Fruit fly (Drosophila melanogaster) whole organism, embryonic: ENCODE measurements around the gene BthD.
A peak's percentile ranks its signal among the peaks of the same experiment; 100 is the strongest.

Experiments
- Aef1 ChIP-seq: fragments of 200-800 bp; sonication (Bioruptor generic); IDR thresholded peaks from 3 replicates; pipeline ENCODE4 v1.3.6; 2022; ENCODE audit warnings: missing biosample characterization, missing genetic modification characterization
- BEAF-32 ChIP-seq: fragments of 200-800 bp; sonication (Bioruptor generic); optimal IDR thresholded peaks from 3 replicates; lab custom pipeline; 2017; ENCODE audit warnings: missing biosample characterization, missing genetic modification characterization, mild to moderate bottlenecking, moderate library complexity, missing genetic modification reagents
- CG10366 ChIP-seq: fragments of 200-800 bp; sonication (Bioruptor generic); IDR thresholded peaks from 2 replicates; pipeline ENCODE4 v1.3.6; 2022; ENCODE audit warnings: missing biosample characterization, missing genetic modification characterization
- CG10462 ChIP-seq: fragments of 200-800 bp; sonication (Bioruptor generic); optimal IDR thresholded peaks from 2 replicates; lab custom pipeline; 2016; ENCODE audit warnings: missing biosample characterization, missing genetic modification characterization
- CG10565 ChIP-seq: fragments of 200-800 bp; sonication (Bioruptor generic); optimal IDR thresholded peaks from 3 replicates; lab custom pipeline; 2016; ENCODE audit warnings: missing biosample characterization, mild to moderate bottlenecking, missing genetic modification characterization
- CG12299 ChIP-seq: fragments of 200-800 bp; sonication (Bioruptor generic); optimal IDR thresholded peaks from 2 replicates; lab custom pipeline; 2018; ENCODE audit warnings: missing biosample characterization, mild to moderate bottlenecking, missing genetic modification characterization
- CG13624 ChIP-seq: fragments of 200-800 bp; sonication (Bioruptor generic); optimal IDR thresholded peaks from 2 replicates; lab custom pipeline; 2016; ENCODE audit warnings: missing biosample characterization, missing genetic modification characterization
- CG14441 ChIP-seq: fragments of 200-800 bp; sonication (Bioruptor generic); IDR thresholded peaks from 2 replicates; pipeline ENCODE4 v1.3.6; 2022; ENCODE audit warnings: missing biosample characterization, missing genetic modification characterization
- CG15269 ChIP-seq: fragments of 200-800 bp; sonication (Bioruptor generic); optimal IDR thresholded peaks from 2 replicates; lab custom pipeline; 2018; ENCODE audit warnings: missing biosample characterization, mild to moderate bottlenecking, missing genetic modification characterization, moderate library complexity
- CG15514 ChIP-seq: fragments of 200-800 bp; sonication (Bioruptor generic); optimal IDR thresholded peaks from 3 replicates; lab custom pipeline; 2017; ENCODE audit warnings: missing biosample characterization, missing genetic modification characterization, mild to moderate bottlenecking, moderate library complexity, missing genetic modification reagents
- CG16813 ChIP-seq: fragments of 200-800 bp; sonication (Bioruptor generic); IDR thresholded peaks from 3 replicates; pipeline ENCODE4 v1.3.6; 2022; ENCODE audit warnings: missing biosample characterization, missing genetic modification characterization; ENCODE audit not compliant: partially characterized antibody
- CG17328 ChIP-seq: fragments of 200-800 bp; sonication (Bioruptor generic); IDR thresholded peaks from 2 replicates; pipeline ENCODE4 v1.3.6; 2022; ENCODE audit warnings: missing biosample characterization, missing genetic modification characterization
- CG17568 ChIP-seq: fragments of 200-800 bp; sonication (Bioruptor generic); optimal IDR thresholded peaks from 2 replicates; lab custom pipeline; 2018; ENCODE audit warnings: missing biosample characterization, mild to moderate bottlenecking, missing genetic modification characterization, moderate library complexity
- CG34422 ChIP-seq: fragments of 200-800 bp; sonication (Bioruptor generic); IDR thresholded peaks from 3 replicates; pipeline ENCODE4 v1.3.6; 2022; ENCODE audit warnings: missing biosample characterization, missing genetic modification characterization
- CG3726 ChIP-seq: fragments of 200-800 bp; sonication (Bioruptor generic); IDR thresholded peaks from 3 replicates; pipeline ENCODE4, ENCODE4 v1.3.6; 2022; ENCODE audit warnings: missing biosample characterization, missing genetic modification characterization
- CG3995 ChIP-seq: fragments of 200-800 bp; sonication (Bioruptor generic); optimal IDR thresholded peaks from 3 replicates; lab custom pipeline; 2016; ENCODE audit warnings: missing biosample characterization, missing genetic modification characterization
- CG4282 ChIP-seq: fragments of 200-800 bp; sonication (Bioruptor generic); optimal IDR thresholded peaks from 2 replicates; lab custom pipeline; 2016; ENCODE audit warnings: missing biosample characterization, missing genetic modification characterization
- CG4328 ChIP-seq: fragments of 200-800 bp; sonication (Bioruptor generic); optimal IDR thresholded peaks from 3 replicates; lab custom pipeline; 2017; ENCODE audit warnings: missing biosample characterization, missing genetic modification reagents, missing genetic modification characterization
- CG6654 ChIP-seq: fragments of 200-800 bp; sonication (Bioruptor generic); optimal IDR thresholded peaks from 2 replicates; lab custom pipeline; 2017; ENCODE audit warnings: missing biosample characterization, mild to moderate bottlenecking, missing genetic modification characterization
- CG6813 ChIP-seq: fragments of 200-800 bp; sonication (Bioruptor generic); optimal IDR thresholded peaks from 2 replicates; lab custom pipeline; 2017; ENCODE audit warnings: missing biosample characterization, missing genetic modification characterization, mild to moderate bottlenecking, moderate library complexity, missing genetic modification reagents
- CG8089 ChIP-seq: fragments of 200-800 bp; sonication (Bioruptor generic); optimal IDR thresholded peaks from 3 replicates; lab custom pipeline; 2016; ENCODE audit warnings: missing biosample characterization, missing genetic modification characterization
- CG8924 ChIP-seq: fragments of 200-800 bp; optimal IDR thresholded peaks from 3 replicates; lab custom pipeline; 2019; ENCODE audit warnings: missing biosample characterization, mild to moderate bottlenecking, missing genetic modification characterization, moderate library complexity
- CG9215 ChIP-seq: fragments of 200-800 bp; sonication (Bioruptor generic); IDR thresholded peaks from 2 replicates; pipeline ENCODE4 v1.3.6; 2022; ENCODE audit warnings: missing biosample characterization, missing genetic modification characterization
- Chrac-16 ChIP-seq: fragments of 200-800 bp; sonication (Bioruptor generic); optimal IDR thresholded peaks from 3 replicates; lab custom pipeline; 2016; ENCODE audit warnings: missing biosample characterization, missing genetic modification characterization
- CrebB ChIP-seq: fragments of 200-800 bp; sonication (Bioruptor generic); optimal IDR thresholded peaks from 3 replicates; lab custom pipeline; 2018; ENCODE audit warnings: missing biosample characterization, mild to moderate bottlenecking, missing genetic modification characterization
- Dll ChIP-seq: fragments of 200-800 bp; sonication (Bioruptor generic); IDR thresholded peaks from 4 replicates; pipeline ENCODE4 v1.3.6; 2022; ENCODE audit warnings: missing biosample characterization, missing genetic modification characterization; ENCODE audit not compliant: partially characterized antibody
- Hr51 ChIP-seq, 2 experiments: fragments of 200-800 bp; sonication (Bioruptor generic); optimal IDR thresholded peaks; 2 replicates in 1 of 2; 3 replicates in 1 of 2; lab custom pipeline; 2016 to 2018; ENCODE audit warnings: missing biosample characterization in 2 of 2, missing genetic modification characterization in 2 of 2, mild to moderate bottlenecking in 1 of 2, moderate library complexity in 1 of 2
- Lim3 ChIP-seq: fragments of 200-800 bp; sonication (Bioruptor generic); IDR thresholded peaks from 2 replicates; pipeline ENCODE4 v1.3.6; 2022; ENCODE audit warnings: missing biosample characterization, missing genetic modification characterization
- NK7.1 ChIP-seq: fragments of 200-800 bp; sonication (Bioruptor generic); optimal IDR thresholded peaks from 3 replicates; lab custom pipeline; 2016; ENCODE audit warnings: missing biosample characterization, missing genetic modification characterization
- Rfx ChIP-seq: fragments of 200-800 bp; sonication (Bioruptor generic); IDR thresholded peaks from 2 replicates; pipeline ENCODE4 v1.3.6; 2022; ENCODE audit warnings: missing biosample characterization, missing genetic modification characterization
- Sry-β ChIP-seq: fragments of 200-800 bp; sonication (Bioruptor generic); optimal IDR thresholded peaks from 2 replicates; lab custom pipeline; 2018; ENCODE audit warnings: missing biosample characterization, mild to moderate bottlenecking, missing genetic modification characterization, moderate library complexity
- Stat92E ChIP-seq, 3 experiments: fragments of >200 bp in 2 of 3; fragments of 200-800 bp in 1 of 3; sonication (Bioruptor generic) in 1 of 3; optimal IDR thresholded peaks; 2 replicates each; lab custom pipeline; 2017 to 2019; ENCODE audit warnings: missing biosample characterization in 3 of 3, missing genetic modification characterization in 3 of 3, mild to moderate bottlenecking in 1 of 3, moderate library complexity in 1 of 3
- Trl ChIP-seq, 3 experiments: fragments of >200 bp in 2 of 3; fragments of 200-800 bp in 1 of 3; sonication (Bioruptor generic) in 1 of 3; optimal IDR thresholded peaks; 2 replicates in 1 of 3; 3 replicates in 2 of 3; lab custom pipeline; 2016 to 2017; ENCODE audit warnings: missing biosample characterization in 1 of 3, missing genetic modification characterization in 1 of 3
- YL-1 ChIP-seq: fragments of 200-800 bp; sonication (Bioruptor generic); optimal IDR thresholded peaks from 3 replicates; lab custom pipeline; 2017; ENCODE audit warnings: missing biosample characterization, mild to moderate bottlenecking, missing genetic modification characterization
- aop ChIP-seq: fragments of 200-800 bp; sonication (Bioruptor generic); IDR thresholded peaks from 2 replicates; pipeline ENCODE4 v1.3.6; 2022; ENCODE audit warnings: missing biosample characterization, missing genetic modification characterization
- ato ChIP-seq: fragments of 200-800 bp; sonication (Bioruptor generic); IDR thresholded peaks from 2 replicates; pipeline ENCODE4 v1.3.6; 2022; ENCODE audit warnings: missing biosample characterization, missing genetic modification characterization; ENCODE audit not compliant: partially characterized antibody
- cato ChIP-seq: fragments of 200-800 bp; sonication (Bioruptor generic); optimal IDR thresholded peaks from 2 replicates; lab custom pipeline; 2016; ENCODE audit warnings: missing biosample characterization, missing genetic modification characterization, borderline replicate concordance
- crc ChIP-seq: fragments of 200-800 bp; sonication (Bioruptor generic); optimal IDR thresholded peaks from 2 replicates; lab custom pipeline; 2016; ENCODE audit warnings: missing biosample characterization, missing genetic modification characterization
- croc ChIP-seq: fragments of 200-800 bp; sonication (Bioruptor generic); conservative IDR thresholded peaks from 3 replicates; pipeline ENCODE4 v1.3.6; 2022; ENCODE audit warnings: missing biosample characterization, missing genetic modification characterization
- kni ChIP-seq: fragments of 200-800 bp; sonication (Bioruptor generic); optimal IDR thresholded peaks from 3 replicates; lab custom pipeline; 2017; ENCODE audit warnings: mild to moderate bottlenecking, missing biosample characterization, missing genetic modification reagents, missing genetic modification characterization
- mld ChIP-seq: fragments of 200-800 bp; sonication (Bioruptor generic); IDR thresholded peaks from 3 replicates; pipeline ENCODE4 v1.3.6; 2022; ENCODE audit warnings: missing biosample characterization, missing genetic modification characterization; ENCODE audit not compliant: partially characterized antibody
- onecut ChIP-seq: fragments of 200-800 bp; sonication (Bioruptor generic); IDR thresholded peaks from 2 replicates; pipeline ENCODE4 v1.3.6; 2022; ENCODE audit warnings: missing biosample characterization, missing genetic modification characterization
- repo ChIP-seq: fragments of 200-800 bp; sonication (Bioruptor generic); optimal IDR thresholded peaks from 2 replicates; lab custom pipeline; 2016; ENCODE audit warnings: missing biosample characterization, missing genetic modification characterization
- rib ChIP-seq: fragments of 200-800 bp; sonication (Bioruptor generic); IDR thresholded peaks from 2 replicates; pipeline ENCODE4 v1.3.6; 2022; ENCODE audit warnings: missing biosample characterization, missing genetic modification characterization
- sqz ChIP-seq: fragments of 200-800 bp; sonication (Bioruptor generic); optimal IDR thresholded peaks from 3 replicates; lab custom pipeline; 2018; ENCODE audit warnings: missing biosample characterization, mild to moderate bottlenecking, missing genetic modification characterization
- tna ChIP-seq: fragments of 200-800 bp; sonication (Bioruptor generic); IDR thresholded peaks from 2 replicates; pipeline ENCODE4 v1.3.6; 2022; ENCODE audit warnings: missing biosample characterization, missing genetic modification characterization; ENCODE audit not compliant: partially characterized antibody
- zfh1 ChIP-seq: fragments of 200-800 bp; sonication (Bioruptor generic); IDR thresholded peaks from 3 replicates; pipeline ENCODE4 v1.3.6; 2022; ENCODE audit warnings: missing biosample characterization, missing genetic modification characterization

The BthD gene

dm6 chrX:13641115-13641890 is 29.4 kb downstream of the BthD start (continued):
- TF ChIP-seq Lim3 (GFP tag; lab: Robert Waterston, UW) (peak; percentile 77; the same call in 1 of the 2 replicates), croc (GFP tag; lab: Robert Waterston, UW) (peak; percentile 80), aop (peak; percentile 64; the same call in 1 of the 2 replicates), mld (GFP tag; lab: Robert Waterston, UW) (no peak), CG4282 (GFP tag; lab: Kevin White, UChicago) (peak; percentile 94), CG17568 (GFP tag; lab: Kevin White, UChicago) (peak; percentile 83), CG8924 (peak; percentile 93), CG3995 (GFP tag; lab: Kevin White, UChicago) (peak; percentile 35), repo (GFP tag; lab: Kevin White, UChicago) (peak; percentile 94), CrebB (tag; lab: Kevin White, UChicago) (peak; percentile 80), CG8089 (GFP tag; lab: Kevin White, UChicago) (peak; percentile 93), CG10462 (GFP tag; lab: Kevin White, UChicago) (peak; percentile 90), CG6813 (peak; percentile 86), tna (GFP tag; lab: Robert Waterston, UW) (no peak), zfh1 (GFP tag; lab: Robert Waterston, UW) (peak; percentile 92), CG17328 (GFP tag; lab: Robert Waterston, UW) (peak; percentile 91), Chrac-16 (GFP tag; lab: Kevin White, UChicago) (peak; percentile 92), CG16813 (GFP tag; lab: Robert Waterston, UW) (no peak), ato (GFP tag; lab: Robert Waterston, UW) (no peak), cato (peak; percentile 90), YL-1 (GFP tag; lab: Kevin White, UChicago) (peak; percentile 79), Sry-β (peak; percentile 54), CG14441 (GFP tag; lab: Robert Waterston, UW) (peak; percentile 93), NK7.1 (GFP tag; lab: Kevin White, UChicago) (peak; percentile 79), kni (GFP tag; lab: Kevin White, UChicago) (peak; percentile 67), Trl (optimal IDR thresholded peaks at IDR 0.05; lab: Kevin White, UChicago) (no peak), Trl (GFP tag; optimal IDR thresholded peaks at IDR 0.05; lab: Kevin White, UChicago) (peak; percentile 95), CG3726 (GFP tag; lab: Robert Waterston, UW) (peak; percentile 84), onecut (GFP tag; lab: Robert Waterston, UW) (peak; percentile 84), Aef1 (GFP tag; lab: Robert Waterston, UW) (peak; percentile 91), CG10366 (GFP tag; lab: Robert Waterston, UW) (peak; percentile 94), CG15269 (tag; lab: Kevin White, UChicago) (peak; percentile 94), crc (peak; percentile 94), sqz (peak; percentile 89), Stat92E (GFP tag; optimal IDR thresholded peaks at IDR 0.05; lab: Kevin White, UChicago) (no peak), CG6654 (GFP tag; lab: Kevin White, UChicago) (peak; percentile 70), CG15514 (GFP tag; lab: Kevin White, UChicago) (peak; percentile 86), Rfx (GFP tag; lab: Robert Waterston, UW) (peak; percentile 96), CG4328 (GFP tag; lab: Kevin White, UChicago) (peak; percentile 78), CG13624 (GFP tag; lab: Kevin White, UChicago) (peak; percentile 97), CG34422 (peak; percentile 93), Hr51 (GFP tag; optimal IDR thresholded peaks at IDR 0.05; lab: Kevin White, UChicago) (peak; percentile 93), rib (GFP tag; lab: Robert Waterston, UW) (peak; percentile 95), CG9215 (GFP tag; lab: Robert Waterston, UW) (peak; percentile 89), CG10565 (GFP tag; lab: Kevin White, UChicago) (peak; percentile 69), Dll (no peak), BEAF-32 (peak; percentile 13), CG12299 (tag; lab: Kevin White, UChicago) (peak; percentile 79)
